Fruit fly (Drosophila melanogaster) S2 (cell line): Measurements from ENCODE around the gene CG9040.

Experiments
- CG8478 ChIP-seq: fragments of >200 bp; optimal IDR thresholded peaks from 2 replicates; lab custom pipeline; 2018
- CTCF ChIP-seq, 2 experiments: fragments of >200 bp; optimal IDR thresholded peaks; 2 replicates each; lab custom pipeline; 2018

DNA sequence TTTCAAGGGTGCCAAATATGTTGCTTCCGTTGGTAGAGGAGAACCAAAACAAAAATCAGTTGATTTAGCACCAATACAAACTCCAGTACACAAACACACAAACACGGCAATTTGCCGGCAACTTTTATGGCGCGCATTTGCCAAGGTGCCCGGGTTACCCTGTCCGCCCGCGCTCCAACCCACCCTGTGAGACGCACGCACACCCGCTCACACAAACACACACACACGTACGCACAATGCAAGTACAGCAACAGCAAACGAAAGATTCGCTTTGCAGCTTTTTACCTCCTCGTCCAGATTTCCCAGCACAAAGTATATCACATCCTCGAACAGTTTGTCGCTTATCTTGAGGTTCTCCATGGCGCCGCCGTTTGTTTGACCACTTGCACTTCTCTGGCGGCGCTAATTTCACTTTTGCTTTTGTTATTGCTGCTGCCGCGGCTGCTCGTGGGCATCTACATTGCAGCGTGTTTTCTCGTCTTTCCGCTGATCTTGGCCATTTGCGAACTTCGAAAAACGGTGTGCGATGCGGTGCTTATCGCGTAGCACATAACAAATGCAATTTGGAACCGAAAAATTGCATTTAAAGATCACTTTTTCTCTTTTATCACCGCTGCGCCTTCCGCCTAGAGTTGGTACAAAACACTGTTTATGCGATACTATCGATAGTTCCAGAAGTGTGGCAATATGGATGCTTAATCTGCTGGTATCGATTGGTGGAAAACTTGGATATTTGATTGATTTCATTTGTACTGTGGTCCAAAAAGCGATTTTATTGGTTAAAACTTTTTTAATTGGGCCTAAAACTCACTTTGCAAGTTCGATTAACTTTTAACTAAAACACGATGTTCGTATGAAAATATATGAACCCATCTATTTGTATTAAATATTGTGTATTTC is 41.1 kb downstream of the CG9040 start, which contains the start of gene Ptip:
- TF ChIP-seq CG8478 (lab: Kevin White, UChicago) (no peak), CTCF (optimal IDR thresholded peaks at IDR 0.05; lab: Kevin White, UChicago) (peak; percentile 41 to 49)
